Fruit fly (Drosophila melanogaster): ENCODE data around the gene rtp.

rtp gene

dm6 chr3R:5279609-5280164 lies 42.6 kb upstream of the rtp start:
- peak; percentile 91 for TF ChIP-seq tj (GFP tag; optimal IDR thresholded peaks at IDR 0.05)
- TF ChIP-seq kay (GFP tag; ENCODE audit: borderline replicate concordance), result peak; percentile 7
- TF ChIP-seq cic (GFP tag; optimal IDR thresholded peaks at IDR 0.05), result peak; percentile 15
- TF ChIP-seq Mnt (GFP tag; optimal IDR thresholded peaks at IDR 0.05), result peak; percentile 15
- no peak for TF ChIP-seq CG12768 (GFP tag; optimal IDR thresholded peaks at IDR 0.05)

DNA sequence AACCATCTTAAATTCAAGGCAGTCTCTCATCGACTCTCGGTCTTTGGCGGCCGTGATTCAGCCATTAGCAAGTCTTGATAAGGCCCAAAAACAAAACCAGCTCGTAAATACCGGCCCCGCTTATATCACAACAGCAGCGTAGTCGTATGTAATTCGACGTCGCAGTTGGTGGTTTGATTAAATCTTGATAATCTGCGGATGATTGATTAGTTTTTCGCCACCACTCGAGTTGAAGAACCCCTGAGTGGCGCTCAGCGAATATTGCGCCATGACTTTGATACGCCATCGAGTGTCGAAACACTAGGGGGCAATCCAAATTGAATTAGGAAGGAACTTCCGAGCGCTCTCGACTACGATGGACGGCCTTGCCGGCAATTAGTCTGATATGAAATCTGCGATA lies 41.5 kb upstream of the rtp start:
- peak; percentile 1 for TF ChIP-seq CG12768 (GFP tag; optimal IDR thresholded peaks at IDR 0.05)
- no peak for TF ChIP-seq tj (GFP tag; optimal IDR thresholded peaks at IDR 0.05)

DNA sequence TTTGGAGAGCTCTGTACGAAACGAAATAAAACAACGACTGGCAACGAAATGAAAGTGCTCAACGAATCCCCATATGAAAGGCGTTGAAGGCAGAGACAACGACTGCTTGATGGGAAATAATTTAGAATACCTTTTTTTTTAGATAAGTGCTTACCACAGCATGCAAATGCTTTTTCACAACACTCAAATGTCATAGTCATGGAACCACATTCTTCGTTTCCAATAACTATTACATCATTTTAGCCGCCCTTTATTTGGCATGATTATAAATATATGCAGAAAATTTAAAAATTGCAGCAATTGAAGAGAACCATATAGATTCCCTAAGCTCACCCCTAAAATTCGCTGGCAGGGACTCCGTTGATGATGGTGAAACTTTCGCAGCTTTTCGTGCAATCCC lies 40.6 kb upstream of the rtp start, which contains the start of gene CG31538:
Gene CG31538 (minus strand): TSS at position 101 of the 400 bp plus-strand sequence.
- no peak for TF ChIP-seq CG7045 (GFP tag; optimal IDR thresholded peaks at IDR 0.05)
- peak; percentile 21 for TF ChIP-seq kay (GFP tag; ENCODE audit: borderline replicate concordance)

dm6 chr3R:5270806-5271205 lies 33.7 kb upstream of the rtp start:
- TF ChIP-seq kay (GFP tag; ENCODE audit: borderline replicate concordance) (no peak), Clk (GFP tag; optimal IDR thresholded peaks at IDR 0.05) (peak; percentile 37), Crg-1 (GFP tag; optimal IDR thresholded peaks at IDR 0.05) (peak; percentile 62), CG11617 (GFP tag; optimal IDR thresholded peaks at IDR 0.05) (peak; percentile 29), bab1 (GFP tag; optimal IDR thresholded peaks at IDR 0.05) (peak; percentile 13), CG33017 (tag; optimal IDR thresholded peaks at IDR 0.05) (peak; percentile 42), CG12768 (GFP tag; optimal IDR thresholded peaks at IDR 0.05) (peak; percentile 73), Mnt (GFP tag; optimal IDR thresholded peaks at IDR 0.05) (peak; percentile 58), pad (GFP tag; optimal IDR thresholded peaks at IDR 0.05) (peak; percentile 67), CG7101 (tag; optimal IDR thresholded peaks at IDR 0.05) (peak; percentile 66), toe (GFP tag; optimal IDR thresholded peaks at IDR 0.05) (no peak), cic (GFP tag; optimal IDR thresholded peaks at IDR 0.05) (peak; percentile 38), CG14711 (tag; optimal IDR thresholded peaks at IDR 0.05) (peak; percentile 16), CG1620 (GFP tag; optimal IDR thresholded peaks at IDR 0.05) (peak; percentile 67), CG7045 (GFP tag; optimal IDR thresholded peaks at IDR 0.05) (peak; percentile 32), Hr96 (GFP tag; optimal IDR thresholded peaks at IDR 0.05) (no peak), cnc (optimal IDR thresholded peaks at IDR 0.05) (no peak), CG5204 (GFP tag; optimal IDR thresholded peaks at IDR 0.05) (no peak), tj (GFP tag; optimal IDR thresholded peaks at IDR 0.05) (peak; percentile 43), ovo (GFP tag; optimal IDR thresholded peaks at IDR 0.05) (no peak)

dm6 chr3R:5268495-5268894 lies 31.4 kb upstream of the rtp start:
- peak; percentile 87 for TF ChIP-seq kay (GFP tag; ENCODE audit: borderline replicate concordance)
- TF ChIP-seq CG5204 (GFP tag; optimal IDR thresholded peaks at IDR 0.05), result no peak
- TF ChIP-seq bab1 (GFP tag; optimal IDR thresholded peaks at IDR 0.05), result peak; percentile 3

DNA sequence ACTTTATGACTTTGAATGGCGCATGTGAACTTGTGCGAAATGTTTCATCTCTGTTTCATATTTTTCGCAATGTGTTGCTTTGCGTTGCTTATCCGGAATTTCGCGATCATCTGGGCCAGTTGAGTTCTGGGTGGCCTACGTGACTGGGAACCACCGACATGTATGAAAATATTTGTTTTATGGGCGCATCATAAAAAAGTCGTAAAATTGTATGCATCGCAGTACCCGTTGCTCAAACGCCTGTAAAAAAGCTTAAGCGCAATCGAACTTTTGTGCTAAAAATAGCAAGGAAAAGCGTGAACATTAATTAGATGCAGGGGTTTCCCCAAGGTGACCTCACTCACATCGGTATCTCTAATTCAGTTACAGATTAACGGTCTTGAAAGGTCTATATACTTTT lies 29.2 kb upstream of the rtp start:
- TF ChIP-seq kay (GFP tag; ENCODE audit: borderline replicate concordance), result no peak

- TF ChIP-seq Mnt (GFP tag; optimal IDR thresholded peaks at IDR 0.05), result peak; percentile 52
- no peak for TF ChIP-seq cnc (optimal IDR thresholded peaks at IDR 0.05)
- TF ChIP-seq CG7101 (tag; optimal IDR thresholded peaks at IDR 0.05), result peak; percentile 39
- TF ChIP-seq CG1620 (GFP tag; optimal IDR thresholded peaks at IDR 0.05), result peak; percentile 29
- no peak for TF ChIP-seq CG5204 (GFP tag; optimal IDR thresholded peaks at IDR 0.05)
- peak; percentile 83 for TF ChIP-seq kay (GFP tag; ENCODE audit: borderline replicate concordance)
- no peak for TF ChIP-seq Clk (GFP tag; optimal IDR thresholded peaks at IDR 0.05)
- TF ChIP-seq Hr96 (GFP tag; optimal IDR thresholded peaks at IDR 0.05), result peak; percentile 66
- peak; percentile 95 for TF ChIP-seq pad (GFP tag; optimal IDR thresholded peaks at IDR 0.05)
- peak; percentile 12 for TF ChIP-seq tj (GFP tag; optimal IDR thresholded peaks at IDR 0.05)
- TF ChIP-seq CG14711 (tag; optimal IDR thresholded peaks at IDR 0.05), result peak; percentile 1
- TF ChIP-seq bab1 (GFP tag; optimal IDR thresholded peaks at IDR 0.05), result peak; percentile 23
- peak; percentile 27 for TF ChIP-seq CG12768 (GFP tag; optimal IDR thresholded peaks at IDR 0.05)
- TF ChIP-seq CG11617 (GFP tag; optimal IDR thresholded peaks at IDR 0.05), result peak; percentile 72
- peak; percentile 75 for TF ChIP-seq ovo (GFP tag; optimal IDR thresholded peaks at IDR 0.05)
- TF ChIP-seq CG7045 (GFP tag; optimal IDR thresholded peaks at IDR 0.05), result no peak
- peak; percentile 77 for TF ChIP-seq cic (GFP tag; optimal IDR thresholded peaks at IDR 0.05)
- TF ChIP-seq Crg-1 (GFP tag; optimal IDR thresholded peaks at IDR 0.05), result no peak
- peak; percentile 22 for TF ChIP-seq CG33017 (tag; optimal IDR thresholded peaks at IDR 0.05)
- peak; percentile 18 for TF ChIP-seq toe (GFP tag; optimal IDR thresholded peaks at IDR 0.05)
Observed at dm6 chr3R:5264251-5265098, 27.4 kb upstream of the rtp start.

Data from whole organism, adult.